Worm (Caenorhabditis elegans) whole organism, L4 larva: Measurements from ENCODE around the gene ncx-8.

Source experiments
- D1046.2 ChIP-seq: fragments of 200-800 bp; sonication (Bioruptor generic); IDR thresholded peaks from 2 replicates; pipeline ENCODE4 v1.3.6; 2022; ENCODE audit warnings: missing genetic modification characterization, missing compliant biosample characterization
- F26F4.8 ChIP-seq: fragments of 200-800 bp; sonication (Bioruptor generic); conservative IDR thresholded peaks from 2 replicates; pipeline ENCODE4 v1.3.6; 2022; ENCODE audit warnings: missing genetic modification characterization, missing compliant biosample characterization
- F37D6.2 ChIP-seq: sonication (generic microtip); optimal IDR thresholded peaks from 2 replicates; lab custom pipeline; 2016; ENCODE audit warnings: mild to moderate bottlenecking, missing genetic modification characterization, missing compliant biosample characterization
- F49E8.2 ChIP-seq: sonication (generic microtip); optimal IDR thresholded peaks from 2 replicates; lab custom pipeline; 2016; ENCODE audit warnings: missing compliant biosample characterization, mild to moderate bottlenecking, missing genetic modification characterization, borderline replicate concordance
- Y105C5A.15 ChIP-seq: fragments of 200-800 bp; sonication (Bioruptor generic); IDR thresholded peaks from 2 replicates; pipeline ENCODE4 v1.3.6; 2022; ENCODE audit warnings: missing genetic modification characterization, missing compliant biosample characterization
- Y5F2A.4 ChIP-seq: fragments of 200-800 bp; sonication (Bioruptor generic); optimal IDR thresholded peaks from 2 replicates; lab custom pipeline; 2018; ENCODE audit warnings: mild to moderate bottlenecking, missing genetic modification characterization, missing compliant biosample characterization
- Y75B8A.6 ChIP-seq: fragments of 200-800 bp; sonication (Bioruptor generic); IDR thresholded peaks from 2 replicates; pipeline ENCODE4 v1.3.6; 2022; ENCODE audit warnings: missing genetic modification reagents, missing genetic modification characterization, missing compliant biosample characterization
- ZK546.5 ChIP-seq, 2 experiments: sonication (generic microtip); optimal IDR thresholded peaks; 2 replicates each; lab custom pipeline; 2017; ENCODE audit warnings: missing biosample characterization in 2 of 2, missing genetic modification characterization in 2 of 2
- aha-1 ChIP-seq: fragments of 150-350 bp; peaks from one replicate; lab custom pipeline; 2014; ENCODE audit warnings: missing biosample characterization, missing genetic modification characterization
- arid-1 ChIP-seq: fragments of 200-800 bp; sonication (Bioruptor generic); conservative IDR thresholded peaks from 2 replicates; pipeline ENCODE4 v1.3.6; 2022; ENCODE audit warnings: missing genetic modification reagents, missing genetic modification characterization, missing compliant biosample characterization
- attf-4 ChIP-seq: sonication (generic microtip); optimal IDR thresholded peaks from 3 replicates; lab custom pipeline; 2017; ENCODE audit warnings: missing biosample characterization, missing genetic modification characterization
- ceh-20 ChIP-seq: fragments of 200-800 bp; sonication (Bioruptor generic); IDR thresholded peaks from 2 replicates; pipeline ENCODE4 v1.3.6; 2022; ENCODE audit warnings: missing genetic modification reagents, missing genetic modification characterization, missing compliant biosample characterization
- ceh-28 ChIP-seq: fragments of 150-350 bp; optimal IDR thresholded peaks from 2 replicates; lab custom pipeline; 2014; ENCODE audit warnings: missing biosample characterization, missing genetic modification reagents, missing genetic modification characterization
- ceh-44 ChIP-seq: fragments of 200-800 bp; sonication (Bioruptor generic); IDR thresholded peaks from 2 replicates; pipeline ENCODE4 v1.3.6; 2022; ENCODE audit warnings: missing genetic modification reagents, missing genetic modification characterization, missing compliant biosample characterization
- cey-2 ChIP-seq: sonication (generic microtip); optimal IDR thresholded peaks from 3 replicates; lab custom pipeline; 2017; ENCODE audit warnings: missing genetic modification characterization, mild to moderate bottlenecking, missing compliant biosample characterization, antibody characterized with exemption, borderline replicate concordance; ENCODE audit not compliant: insufficient read depth
- daf-16 ChIP-seq, 3 experiments: sonication (generic microtip); optimal IDR thresholded peaks; 2 replicates each; lab custom pipeline; 2016 to 2017; ENCODE audit warnings: missing genetic modification characterization in 3 of 3, missing genetic modification reagents in 3 of 3, mild to moderate bottlenecking in 2 of 3, missing compliant biosample characterization in 2 of 3, missing biosample characterization in 1 of 3, moderate library complexity in 1 of 3
- dmd-6 ChIP-seq: fragments of 200-800 bp; sonication (Bioruptor generic); IDR thresholded peaks from 2 replicates; pipeline ENCODE4 v1.3.6; 2022; ENCODE audit warnings: missing genetic modification reagents, missing genetic modification characterization, missing compliant biosample characterization
- dmd-8 ChIP-seq: fragments of 200-800 bp; sonication (Bioruptor generic); IDR thresholded peaks from 2 replicates; pipeline ENCODE4 v1.3.6; 2022; ENCODE audit warnings: missing genetic modification characterization, missing compliant biosample characterization
- dmd-9 ChIP-seq: fragments of 200-800 bp; sonication (Bioruptor generic); IDR thresholded peaks from 2 replicates; pipeline ENCODE4 v1.3.6; 2022; ENCODE audit warnings: missing genetic modification reagents, missing genetic modification characterization, missing compliant biosample characterization
- duxl-1 ChIP-seq: sonication (generic microtip); optimal IDR thresholded peaks from 2 replicates; lab custom pipeline; 2016; ENCODE audit warnings: mild to moderate bottlenecking, missing genetic modification characterization, moderate library complexity, missing compliant biosample characterization; ENCODE audit not compliant: poor library complexity
- dve-1 ChIP-seq: sonication (generic microtip); optimal IDR thresholded peaks from 2 replicates; lab custom pipeline; 2017; ENCODE audit warnings: antibody characterized with exemption, mild to moderate bottlenecking, missing genetic modification characterization, missing compliant biosample characterization; ENCODE audit not compliant: insufficient read depth
- gei-8 ChIP-seq: fragments of 200-800 bp; sonication (Bioruptor generic); optimal IDR thresholded peaks from 2 replicates; lab custom pipeline; 2018; ENCODE audit warnings: mild to moderate bottlenecking, missing genetic modification characterization, missing compliant biosample characterization
- hlh-11 ChIP-seq: fragments of 200-800 bp; sonication (Bioruptor generic); optimal IDR thresholded peaks from 2 replicates; lab custom pipeline; 2018; ENCODE audit warnings: mild to moderate bottlenecking, missing genetic modification characterization, missing compliant biosample characterization
- hlh-30 ChIP-seq: sonication (generic microtip); optimal IDR thresholded peaks from 2 replicates; lab custom pipeline; 2017; ENCODE audit warnings: antibody characterized with exemption, mild to moderate bottlenecking, missing genetic modification characterization, missing compliant biosample characterization; ENCODE audit not compliant: insufficient read depth
- hmg-1.1 ChIP-seq: fragments of 200-800 bp; sonication (Bioruptor generic); IDR thresholded peaks from 2 replicates; pipeline ENCODE4 v1.3.6; 2022; ENCODE audit warnings: missing genetic modification reagents, missing genetic modification characterization, missing compliant biosample characterization
- lim-7 ChIP-seq: fragments of 200-800 bp; sonication (Bioruptor generic); IDR thresholded peaks from 2 replicates; pipeline ENCODE4 v1.3.6; 2022; ENCODE audit warnings: missing genetic modification characterization, missing compliant biosample characterization
- lin-13 ChIP-seq: fragments of 150-350 bp; optimal IDR thresholded peaks from 2 replicates; lab custom pipeline; 2014; ENCODE audit warnings: missing biosample characterization, missing genetic modification reagents, missing genetic modification characterization
- lin-29 ChIP-seq: fragments of 200-800 bp; sonication (Bioruptor generic); IDR thresholded peaks from 2 replicates; pipeline ENCODE4 v1.3.6; 2022; ENCODE audit warnings: missing genetic modification reagents, missing genetic modification characterization, missing compliant biosample characterization
- lin-38 ChIP-seq: fragments of 200-800 bp; sonication (Bioruptor generic); IDR thresholded peaks from 2 replicates; pipeline ENCODE4 v1.3.6; 2022; ENCODE audit warnings: missing genetic modification reagents, missing genetic modification characterization, missing compliant biosample characterization
- lir-3 ChIP-seq: sonication (generic microtip); optimal IDR thresholded peaks from 2 replicates; lab custom pipeline; 2016; ENCODE audit warnings: mild to moderate bottlenecking, missing genetic modification characterization, missing compliant biosample characterization
- lsy-2 ChIP-seq, 2 experiments: fragments of 150-350 bp in 1 of 2; sonication (generic microtip) in 1 of 2; optimal IDR thresholded peaks; 2 replicates each; lab custom pipeline; 2014 to 2017; ENCODE audit warnings: missing biosample characterization in 2 of 2, missing genetic modification characterization in 2 of 2
- madf-5 ChIP-seq, 2 experiments: fragments of 200-800 bp; sonication (Bioruptor generic); IDR thresholded peaks; 2 replicates each; pipeline ENCODE4 v1.3.6; 2022; ENCODE audit warnings: missing compliant biosample characterization in 2 of 2, missing genetic modification characterization in 2 of 2
- madf-9 ChIP-seq: fragments of 200-800 bp; sonication (Bioruptor generic); conservative IDR thresholded peaks from 2 replicates; pipeline ENCODE4 v1.3.6; 2022; ENCODE audit warnings: missing genetic modification reagents, missing genetic modification characterization, missing compliant biosample characterization
- mdt-29 ChIP-seq: fragments of 200-800 bp; sonication (Bioruptor generic); IDR thresholded peaks from 2 replicates; pipeline ENCODE4 v1.3.6; 2022; ENCODE audit warnings: missing genetic modification reagents, missing genetic modification characterization, missing compliant biosample characterization
- nhr-25 ChIP-seq: sonication (generic microtip); optimal IDR thresholded peaks from 2 replicates; lab custom pipeline; 2017; ENCODE audit warnings: missing genetic modification characterization, mild to moderate bottlenecking, missing compliant biosample characterization, antibody characterized with exemption, moderate library complexity, borderline replicate concordance; ENCODE audit not compliant: insufficient read depth
- nhr-41 ChIP-seq: fragments of 200-800 bp; sonication (Bioruptor generic); IDR thresholded peaks from 2 replicates; pipeline ENCODE4 v1.3.6; 2022; ENCODE audit warnings: missing genetic modification reagents, missing genetic modification characterization, missing compliant biosample characterization
- nhr-42 ChIP-seq: fragments of 200-800 bp; sonication (Bioruptor generic); IDR thresholded peaks from 2 replicates; pipeline ENCODE4 v1.3.6; 2022; ENCODE audit warnings: missing genetic modification characterization, missing compliant biosample characterization
- nhr-6 ChIP-seq: fragments of 150-350 bp; optimal IDR thresholded peaks from 2 replicates; lab custom pipeline; 2014; ENCODE audit warnings: missing biosample characterization, missing genetic modification characterization
- nhr-76 ChIP-seq: fragments of 150-350 bp; optimal IDR thresholded peaks from 2 replicates; lab custom pipeline; 2014; ENCODE audit warnings: missing biosample characterization, missing genetic modification characterization
- nhr-77 ChIP-seq: fragments of 150-350 bp; optimal IDR thresholded peaks from 2 replicates; lab custom pipeline; 2014; ENCODE audit warnings: missing biosample characterization, missing genetic modification characterization
- pha-4 ChIP-seq, 2 experiments: fragments of 150-350 bp in 1 of 2; fragments of 200-800 bp in 1 of 2; sonication (Bioruptor generic) in 1 of 2; IDR thresholded peaks in 1 of 2; optimal IDR thresholded peaks in 1 of 2; 2 replicates each; pipeline versions ENCODE4 v1.3.6 to Lab custom; 2014 to 2022; ENCODE audit warnings: missing genetic modification characterization in 2 of 2, missing genetic modification reagents in 2 of 2, missing biosample characterization in 1 of 2, missing compliant biosample characterization in 1 of 2
- php-3 ChIP-seq: fragments of 200-800 bp; sonication (Bioruptor generic); IDR thresholded peaks from 2 replicates; pipeline ENCODE4 v1.3.6; 2022; ENCODE audit warnings: missing genetic modification reagents, missing genetic modification characterization, missing compliant biosample characterization
- pqm-1 ChIP-seq: sonication (generic microtip); optimal IDR thresholded peaks from 2 replicates; lab custom pipeline; 2017; ENCODE audit warnings: missing biosample characterization, missing genetic modification characterization
- snpc-4 ChIP-seq: fragments of 150-350 bp; optimal IDR thresholded peaks from 2 replicates; lab custom pipeline; 2014; ENCODE audit warnings: missing biosample characterization, missing genetic modification characterization
- unc-130 ChIP-seq: sonication (generic microtip); optimal IDR thresholded peaks from 2 replicates; lab custom pipeline; 2016; ENCODE audit warnings: missing genetic modification reagents, missing genetic modification characterization, missing compliant biosample characterization
- unc-62 ChIP-seq, 3 experiments: fragments of 150-350 bp in 1 of 3; sonication (generic microtip); optimal IDR thresholded peaks in 2 of 3; peaks in 1 of 3; 1 replicate in 1 of 3; 2 replicates in 2 of 3; lab custom pipeline; 2014 to 2017; ENCODE audit warnings: missing biosample characterization in 3 of 3, missing genetic modification characterization in 3 of 3, missing genetic modification reagents in 3 of 3, missing genotype in 1 of 3
- zfp-2 ChIP-seq: sonication (generic microtip); optimal IDR thresholded peaks from 2 replicates; lab custom pipeline; 2016; ENCODE audit warnings: mild to moderate bottlenecking, missing genetic modification characterization, missing compliant biosample characterization
- ztf-7 ChIP-seq: fragments of 150-350 bp; optimal IDR thresholded peaks from 2 replicates; lab custom pipeline; 2014; ENCODE audit warnings: missing biosample characterization, missing genetic modification characterization

ncx-8 gene

DNA sequence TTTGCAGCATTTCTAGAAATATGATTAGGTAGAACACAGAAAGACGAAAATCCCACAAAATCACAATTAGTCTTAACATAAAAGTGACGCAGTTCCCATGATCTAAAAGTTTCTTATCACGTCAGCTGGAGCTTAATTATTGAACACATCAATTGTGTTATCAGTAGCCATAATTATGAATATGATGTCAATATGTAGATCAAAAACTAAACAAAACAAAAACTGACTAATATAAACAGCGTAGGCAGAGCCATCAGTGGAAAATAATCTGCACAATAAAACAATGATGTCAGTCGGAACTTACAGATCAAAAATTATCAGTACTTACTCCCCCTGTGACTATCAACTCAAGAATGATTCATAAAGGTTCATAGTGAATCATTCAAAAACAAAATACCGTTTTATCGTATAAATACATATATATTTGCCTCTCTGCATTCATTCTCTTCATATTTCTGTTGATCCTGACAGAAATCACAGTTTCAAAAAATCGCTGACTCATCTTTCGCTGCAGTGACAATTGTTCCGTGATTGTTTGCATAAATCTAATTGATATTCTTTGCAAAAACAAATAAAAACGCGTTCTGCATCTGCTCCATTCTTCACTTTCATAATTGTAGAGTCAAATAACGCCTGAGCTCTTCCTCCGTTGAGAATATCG is 25.3 kb upstream of the ncx-8 start, which contains the start of gene srr-6 (continued):
- TF ChIP-seq nhr-77 (tag; lab: Kevin White, UChicago) (peak; percentile 63), ceh-20 (no peak), gei-8 (GFP tag; lab: Kevin White, UChicago) (no peak), lir-3 (tag; lab: Kevin White, UChicago) (no peak), dmd-9 (GFP tag; lab: Robert Waterston, UW) (no peak), unc-62 (GFP tag; optimal IDR thresholded peaks at IDR 0.05 in 1 of 2; lab: Kevin White, UChicago) (peak in 1 of 2 experiments; percentile 88), unc-62 (tag; optimal IDR thresholded peaks at IDR 0.05; lab: Kevin White, UChicago) (no peak), ZK546.5 (tag; optimal IDR thresholded peaks at IDR 0.05; lab: Kevin White, UChicago) (no peak), aha-1 (tag; lab: Kevin White, UChicago) (no peak), dve-1 (tag; lab: Kevin White, UChicago) (no peak), nhr-41 (GFP tag; lab: Robert Waterston, UW) (no peak), nhr-6 (tag; lab: Kevin White, UChicago) (no peak), hlh-11 (tag; lab: Kevin White, UChicago) (peak; percentile 54), hmg-1.1 (GFP tag; lab: Robert Waterston, UW) (no peak), ceh-44 (GFP tag; lab: Robert Waterston, UW) (no peak), zfp-2 (tag; lab: Kevin White, UChicago) (no peak), lin-38 (no peak), dmd-8 (GFP tag; lab: Robert Waterston, UW) (no peak), madf-9 (GFP tag; lab: Robert Waterston, UW) (no peak), dmd-6 (GFP tag; lab: Robert Waterston, UW) (peak; percentile 66), lsy-2 (tag; optimal IDR thresholded peaks at IDR 0.05; lab: Kevin White, UChicago) (no peak), Y75B8A.6 (GFP tag; lab: Robert Waterston, UW) (no peak), F26F4.8 (GFP tag; lab: Robert Waterston, UW) (no peak), cey-2 (tag; lab: Kevin White, UChicago) (no peak), hlh-30 (tag; lab: Kevin White, UChicago) (no peak), arid-1 (GFP tag; lab: Robert Waterston, UW) (no peak), F37D6.2 (tag; lab: Kevin White, UChicago) (no peak), ceh-28 (tag; lab: Kevin White, UChicago) (no peak), Y105C5A.15 (GFP tag; lab: Robert Waterston, UW) (no peak), attf-4 (tag; lab: Kevin White, UChicago) (no peak), pha-4 (GFP tag; IDR thresholded peaks at IDR 0.05; lab: Robert Waterston, UW) (no peak), pha-4 (tag; optimal IDR thresholded peaks at IDR 0.05; lab: Kevin White, UChicago) (no peak), pqm-1 (peak; percentile 68), unc-130 (GFP tag; lab: Kevin White, UChicago) (no peak), nhr-76 (tag; lab: Kevin White, UChicago) (no peak), nhr-42 (no peak), lin-13 (GFP tag; lab: Kevin White, UChicago) (no peak), snpc-4 (tag; lab: Kevin White, UChicago) (no peak), F49E8.2 (tag; lab: Kevin White, UChicago) (no peak), mdt-29 (no peak), Y5F2A.4 (no peak), madf-5 (GFP tag; IDR thresholded peaks at IDR 0.05; lab: Robert Waterston, UW) (no peak), lim-7 (GFP tag; lab: Robert Waterston, UW) (no peak), D1046.2 (GFP tag; lab: Robert Waterston, UW) (no peak), daf-16 (GFP tag; optimal IDR thresholded peaks at IDR 0.05; lab: Kevin White, UChicago) (no peak), daf-16 (tag; optimal IDR thresholded peaks at IDR 0.05; lab: Kevin White, UChicago) (peak; percentile 61), nhr-25 (tag; lab: Kevin White, UChicago) (no peak), lin-29 (GFP tag; lab: Robert Waterston, UW) (no peak), ztf-7 (no peak), php-3 (GFP tag; lab: Robert Waterston, UW) (peak; percentile 20; the same call in 1 of the 2 replicates), duxl-1 (no peak)
